Fruit fly (Drosophila melanogaster): ENCODE data around the gene Ype.
A peak's percentile ranks its signal among the peaks of the same experiment; 100 is the strongest.

Gene Ype

dm6 chrX:13434065-13434464 lies 46.8 kb upstream of the Ype start (continued):
- TF ChIP-seq CG6689 (GFP tag; IDR thresholded peaks at IDR 0.05) (no peak), CG11085 (GFP tag; IDR thresholded peaks at IDR 0.05) (no peak), Vsx1 (GFP tag; optimal IDR thresholded peaks at IDR 0.05) (no peak), CG7556 (GFP tag; optimal IDR thresholded peaks at IDR 0.05) (peak; percentile 21), CG32767 (GFP tag; IDR thresholded peaks at IDR 0.05) (no peak), CG12769 (tag; optimal IDR thresholded peaks at IDR 0.05) (peak; percentile 35), CG10543 (GFP tag; optimal IDR thresholded peaks at IDR 0.05) (no peak), CG1602 (GFP tag; optimal IDR thresholded peaks at IDR 0.05) (no peak), CkIIα-i1 (GFP tag; IDR thresholded peaks at IDR 0.05) (no peak), CG10366 (GFP tag; IDR thresholded peaks at IDR 0.05) (peak; percentile 27; the same call in 1 of the 2 replicates), Ada2b (GFP tag; IDR thresholded peaks at IDR 0.05) (no peak), tna (GFP tag; IDR thresholded peaks at IDR 0.05; ENCODE audit: partially characterized antibody) (no peak), Pdp1 (GFP tag; optimal IDR thresholded peaks at IDR 0.05) (no peak), mam (GFP tag; optimal IDR thresholded peaks at IDR 0.05) (peak; percentile 3), twi (tag; optimal IDR thresholded peaks at IDR 0.05) (no peak), CG32532 (GFP tag; IDR thresholded peaks at IDR 0.05) (0 out of 2 replicates have a peak, but pooled peaks have one; percentile 13), CG9727 (GFP tag; optimal IDR thresholded peaks at IDR 0.05) (peak; percentile 15), CG13424 (tag; optimal IDR thresholded peaks at IDR 0.05) (peak; percentile 19), CG8290 (GFP tag; optimal IDR thresholded peaks at IDR 0.05) (no peak), CG8290 (tag; optimal IDR thresholded peaks at IDR 0.05) (peak in 1 of 2 experiments; percentile 41), CG8359 (GFP tag; optimal IDR thresholded peaks at IDR 0.05; ENCODE audit: borderline replicate concordance) (no peak), CG12155 (GFP tag; optimal IDR thresholded peaks at IDR 0.05) (no peak), hkb (optimal IDR thresholded peaks at IDR 0.05) (no peak), hkb (GFP tag; IDR thresholded peaks at IDR 0.05) (0 out of 2 replicates have a peak, but pooled peaks have one; percentile 24), caup (GFP tag; optimal IDR thresholded peaks at IDR 0.05; ENCODE audit: severe bottlenecking) (peak; percentile 1), p53 (GFP tag; optimal IDR thresholded peaks at IDR 0.05) (no peak), CG9215 (GFP tag; IDR thresholded peaks at IDR 0.05) (no peak; the same call in 1 of the 2 replicates), Tbp (GFP tag; optimal IDR thresholded peaks at IDR 0.05) (no peak), CG10654 (GFP tag; optimal IDR thresholded peaks at IDR 0.05) (no peak), CG15269 (tag; optimal IDR thresholded peaks at IDR 0.05) (peak; percentile 13), Dek (tag; optimal IDR thresholded peaks at IDR 0.05) (peak; percentile 9), Blimp-1 (GFP tag; optimal IDR thresholded peaks at IDR 0.05) (no peak), fu2 (GFP tag; optimal IDR thresholded peaks at IDR 0.05) (no peak), sens (GFP tag) (peak; percentile 46), dmrt99B (tag; optimal IDR thresholded peaks at IDR 0.05) (peak; percentile 43), Ets65A (GFP tag) (no peak), CG12104 (GFP tag; optimal IDR thresholded peaks at IDR 0.05) (no peak)

DNA sequence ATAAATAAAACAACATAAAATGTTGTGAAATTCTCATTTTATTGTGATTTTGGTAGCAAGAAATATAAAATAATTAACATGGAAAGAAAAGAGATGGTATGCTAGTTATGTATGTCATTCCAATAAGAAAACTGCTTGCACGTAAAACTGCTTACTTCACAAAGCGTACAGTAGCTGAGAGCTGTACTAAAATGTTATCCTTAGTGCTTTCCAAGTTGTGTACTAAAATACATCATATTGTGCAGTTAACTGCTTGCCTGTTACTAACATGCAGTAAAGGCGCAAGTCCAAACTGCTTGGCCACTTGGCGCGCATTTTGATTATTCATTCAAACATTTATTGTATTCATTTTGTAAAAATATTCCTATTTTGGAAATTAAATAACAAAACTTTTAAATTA lies 33.8 kb upstream of the Ype start:
- no peak for TF ChIP-seq dan (GFP tag; IDR thresholded peaks at IDR 0.05)
- TF ChIP-seq CG30020 (tag; optimal IDR thresholded peaks at IDR 0.05): no peak
- no peak for TF ChIP-seq ase (GFP tag; IDR thresholded peaks at IDR 0.05)
- TF ChIP-seq nmo (GFP tag; optimal IDR thresholded peaks at IDR 0.05): peak; percentile 41
- TF ChIP-seq Abd-B (GFP tag; optimal IDR thresholded peaks at IDR 0.05): peak; percentile 55
- TF ChIP-seq ci (GFP tag; IDR thresholded peaks at IDR 0.05): no peak
- no peak for TF ChIP-seq Xrp1 (GFP tag; IDR thresholded peaks at IDR 0.05)
- TF ChIP-seq al (GFP tag; IDR thresholded peaks at IDR 0.05): no peak
- no peak for TF ChIP-seq kay (GFP tag; optimal IDR thresholded peaks at IDR 0.05)
- TF ChIP-seq ewg (GFP tag; optimal IDR thresholded peaks at IDR 0.05): peak; percentile 98
- TF ChIP-seq CG10959 (GFP tag; IDR thresholded peaks at IDR 0.05): no peak
- TF ChIP-seq bowl (GFP tag; IDR thresholded peaks at IDR 0.05): no peak
- TF ChIP-seq psq (GFP tag; optimal IDR thresholded peaks at IDR 0.05): no peak
- no peak for TF ChIP-seq crol (GFP tag; IDR thresholded peaks at IDR 0.05)
- no peak for TF ChIP-seq row (GFP tag; IDR thresholded peaks at IDR 0.05)
- TF ChIP-seq nerfin-2 (GFP tag; IDR thresholded peaks at IDR 0.05; ENCODE audit: partially characterized antibody): no peak
- TF ChIP-seq dmrt99B (tag; optimal IDR thresholded peaks at IDR 0.05): no peak
- no peak for TF ChIP-seq CG14050 (GFP tag; IDR thresholded peaks at IDR 0.05)
- no peak for TF ChIP-seq CG18262 (tag; optimal IDR thresholded peaks at IDR 0.05)
